Worm (Caenorhabditis elegans) whole organism, L4 larva: ENCODE data around the gene srh-300.

Source experiments
- T20F7.1 ChIP-seq: fragments of 200-800 bp; sonication (Bioruptor generic); optimal IDR thresholded peaks from 2 replicates; lab custom pipeline; 2018; ENCODE audit warnings: mild to moderate bottlenecking, missing genetic modification characterization, missing compliant biosample characterization
- ceh-28 ChIP-seq: fragments of 150-350 bp; optimal IDR thresholded peaks from 2 replicates; lab custom pipeline; 2014; ENCODE audit warnings: missing biosample characterization, missing genetic modification reagents, missing genetic modification characterization
- nhr-48 ChIP-seq: sonication (generic microtip); optimal IDR thresholded peaks from 2 replicates; lab custom pipeline; 2016; ENCODE audit warnings: mild to moderate bottlenecking, missing genetic modification characterization, missing compliant biosample characterization
- unc-62 ChIP-seq, 3 experiments: fragments of 150-350 bp in 1 of 3; sonication (generic microtip); optimal IDR thresholded peaks in 2 of 3; peaks in 1 of 3; 1 replicate in 1 of 3; 2 replicates in 2 of 3; lab custom pipeline; 2014 to 2017; ENCODE audit warnings: missing biosample characterization in 3 of 3, missing genetic modification characterization in 3 of 3, missing genetic modification reagents in 3 of 3, missing genotype in 1 of 3

- TF ChIP-seq T20F7.1 (GFP tag; lab: Kevin White, UChicago) (no peak), unc-62 (GFP tag; optimal IDR thresholded peaks at IDR 0.05 in 1 of 2; lab: Kevin White, UChicago) (no peak), unc-62 (tag; optimal IDR thresholded peaks at IDR 0.05; lab: Kevin White, UChicago) (no peak), nhr-48 (tag; lab: Kevin White, UChicago) (no peak), ceh-28 (tag; lab: Kevin White, UChicago) (no peak)
Measured at ce11 chrV:17855889-17856288, 34.0 kb downstream of the srh-300 start, which contains the start of gene tcc-1.
